Fruit fly (Drosophila melanogaster) whole organism, adult: ENCODE results near the gene nuf.

Experiments used
- CG11617 ChIP-seq: fragments of 200-800 bp; sonication (Bioruptor generic); optimal IDR thresholded peaks from 2 replicates; lab custom pipeline; 2017; ENCODE audit warnings: mild to moderate bottlenecking, missing biosample characterization, missing genetic modification reagents, missing genetic modification characterization
- CG12768 ChIP-seq: fragments of 200-800 bp; sonication (Bioruptor generic); optimal IDR thresholded peaks from 2 replicates; lab custom pipeline; 2017; ENCODE audit warnings: missing biosample characterization, missing genetic modification characterization, mild to moderate bottlenecking, moderate library complexity, missing genetic modification reagents
- CG33017 ChIP-seq: fragments of 200-800 bp; sonication (Bioruptor generic); optimal IDR thresholded peaks from 2 replicates; lab custom pipeline; 2018; ENCODE audit warnings: missing biosample characterization, mild to moderate bottlenecking, missing genetic modification characterization, moderate library complexity
- CG5204 ChIP-seq: fragments of 200-800 bp; sonication (Bioruptor generic); optimal IDR thresholded peaks from 2 replicates; lab custom pipeline; 2016; ENCODE audit warnings: missing biosample characterization, missing genetic modification characterization
- CG7101 ChIP-seq: fragments of 200-800 bp; sonication (Bioruptor generic); optimal IDR thresholded peaks from 2 replicates; lab custom pipeline; 2018; ENCODE audit warnings: missing biosample characterization, mild to moderate bottlenecking, missing genetic modification characterization, moderate library complexity
- Clk ChIP-seq: fragments of 200-800 bp; sonication (Bioruptor generic); optimal IDR thresholded peaks from 2 replicates; lab custom pipeline; 2017; ENCODE audit warnings: missing biosample characterization, missing genetic modification characterization
- Mnt ChIP-seq: fragments of 200-800 bp; sonication (Bioruptor generic); optimal IDR thresholded peaks from 2 replicates; lab custom pipeline; 2016; ENCODE audit warnings: missing biosample characterization, mild to moderate bottlenecking, missing genetic modification characterization
- bab1 ChIP-seq: fragments of 200-800 bp; sonication (Bioruptor generic); optimal IDR thresholded peaks from 3 replicates; lab custom pipeline; 2019; ENCODE audit warnings: missing biosample characterization, mild to moderate bottlenecking, missing genetic modification characterization, moderate library complexity
- cnc ChIP-seq, 2 experiments: fragments of >200 bp; optimal IDR thresholded peaks; 2 replicates each; lab custom pipeline; 2017
- kay ChIP-seq: fragments of 200-800 bp; sonication (Bioruptor generic); peaks from one replicate; lab custom pipeline; 2016; ENCODE audit warnings: missing biosample characterization, missing genetic modification characterization, borderline replicate concordance

DNA sequence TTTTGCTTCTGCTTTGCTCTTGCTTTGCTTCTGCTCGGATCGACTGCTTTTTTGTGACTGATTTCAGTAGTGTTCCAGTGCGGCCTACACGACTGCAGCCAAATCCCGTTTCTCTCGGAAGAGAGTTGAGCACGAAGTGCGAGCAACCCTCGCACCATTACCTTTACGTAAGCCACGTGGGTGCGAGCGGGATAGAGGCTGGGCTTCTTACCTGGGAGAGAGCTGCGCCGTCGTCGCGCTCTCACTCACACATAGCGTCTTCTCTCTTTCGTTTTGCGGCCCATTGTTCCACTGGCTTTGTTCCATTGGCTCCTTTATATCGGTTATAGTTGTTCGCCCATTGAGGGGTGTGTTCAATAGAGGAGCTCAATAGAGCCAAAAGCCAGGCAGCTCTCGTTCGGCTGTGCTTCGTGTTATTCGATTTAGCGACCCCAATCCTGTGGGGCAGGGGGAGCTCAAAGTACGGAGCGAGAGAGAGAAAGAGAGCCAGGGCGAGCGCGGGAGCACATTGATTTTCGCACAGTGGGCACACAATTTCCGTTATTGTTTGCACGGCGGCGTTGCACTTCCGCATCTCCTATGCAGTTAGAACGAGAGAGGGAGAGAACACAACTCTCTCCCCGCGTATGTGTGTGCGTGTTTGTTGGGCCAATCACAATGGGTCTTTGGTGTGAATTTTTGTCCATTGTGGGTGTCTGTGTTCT lies 13.0 kb upstream of the nuf start:
- TF ChIP-seq CG5204 (GFP tag; lab: Kevin White, UChicago) (no peak), CG33017 (tag; lab: Kevin White, UChicago) (no peak), CG7101 (tag; lab: Kevin White, UChicago) (no peak), Mnt (GFP tag; lab: Kevin White, UChicago) (no peak), kay (GFP tag; lab: Kevin White, UChicago) (no peak), Clk (GFP tag; lab: Kevin White, UChicago) (no peak), cnc (optimal IDR thresholded peaks at IDR 0.05; lab: Kevin White, UChicago) (no peak), bab1 (GFP tag; lab: Kevin White, UChicago) (no peak), CG11617 (GFP tag; lab: Kevin White, UChicago) (no peak), CG12768 (GFP tag; lab: Kevin White, UChicago) (no peak)
